Worm (Caenorhabditis elegans): ENCODE results near the gene fbxa-47.
"Not testable (repeated sequence)": the region's sequence is repeated elsewhere in the genome, so short reads cannot be mapped to it uniquely, and the experiment has no call there.

fbxa-47 gene

ce11 chrIII:2232360-2232759, at the start of gene fbxa-47:
TSS of gene fbxa-47 (minus strand) at chrIII:2232460.
- TF ChIP-seq dao-5 (tag; optimal IDR thresholded peaks at IDR 0.05) (no peak), him-1 (tag; optimal IDR thresholded peaks at IDR 0.05) (no peak), W03F9.2 (tag; optimal IDR thresholded peaks at IDR 0.05) (no peak)

DNA sequence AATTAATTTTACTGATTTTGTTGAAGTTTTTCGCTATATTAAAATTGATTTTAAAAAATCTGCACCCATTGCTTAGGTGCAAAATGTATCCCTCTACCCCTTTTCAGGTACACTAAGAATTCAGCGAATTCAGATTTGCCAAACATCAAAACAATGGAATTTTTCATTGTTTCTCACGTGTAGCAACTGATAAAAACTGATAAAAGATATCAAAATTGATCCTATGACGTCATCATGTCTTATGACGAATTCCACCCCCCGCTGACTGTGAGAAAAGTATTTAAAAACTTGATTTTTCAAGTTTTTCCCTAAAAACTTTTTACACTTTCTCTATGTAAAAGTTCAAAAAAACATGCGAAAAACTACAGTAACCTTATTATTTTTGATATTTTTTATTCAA, 48.3 kb upstream of the fbxa-47 start, which contains the start of gene Y54F10BM.22:
Gene Y54F10BM.22 (plus strand): TSS at position 331 of the 400 bp plus-strand sequence.
- TF ChIP-seq him-1 (tag; optimal IDR thresholded peaks at IDR 0.05) = no peak
- no peak for TF ChIP-seq dao-5 (tag; optimal IDR thresholded peaks at IDR 0.05)

DNA sequence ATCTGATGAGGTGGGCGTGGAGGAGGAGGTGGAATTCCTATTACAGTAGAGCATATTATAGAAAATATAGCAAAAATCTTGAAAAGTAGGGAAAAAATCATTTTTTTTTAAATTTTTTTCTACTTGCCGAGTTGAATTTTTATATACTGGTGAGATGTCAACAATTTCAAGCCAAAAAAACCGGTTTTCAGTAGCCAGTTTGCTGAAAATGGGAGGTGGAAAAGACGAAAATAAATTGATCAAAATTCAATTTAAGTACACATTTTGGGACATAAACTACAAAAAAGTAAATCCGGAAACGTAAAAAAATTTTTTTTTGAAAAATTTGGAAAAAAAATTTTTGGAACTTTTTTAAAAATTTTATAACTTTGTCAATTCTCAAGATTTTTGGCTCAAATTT, 47.2 kb upstream of the fbxa-47 start, which contains the start of gene Y54F10BM.23:
Gene Y54F10BM.23 (minus strand): TSS at position 101 of the 400 bp plus-strand sequence.
- TF ChIP-seq W03F9.2 (tag; optimal IDR thresholded peaks at IDR 0.05) = no peak

- TF ChIP-seq him-1 (tag; optimal IDR thresholded peaks at IDR 0.05) (no peak), dao-5 (tag; optimal IDR thresholded peaks at IDR 0.05) (no peak), W03F9.2 (tag; optimal IDR thresholded peaks at IDR 0.05) (no peak)
Observed at ce11 chrIII:2276842-2277241, 44.6 kb upstream of the fbxa-47 start, which contains the start of gene Y54F10BM.21. TSS of gene Y54F10BM.21 (plus strand) at chrIII:2277142.

DNA sequence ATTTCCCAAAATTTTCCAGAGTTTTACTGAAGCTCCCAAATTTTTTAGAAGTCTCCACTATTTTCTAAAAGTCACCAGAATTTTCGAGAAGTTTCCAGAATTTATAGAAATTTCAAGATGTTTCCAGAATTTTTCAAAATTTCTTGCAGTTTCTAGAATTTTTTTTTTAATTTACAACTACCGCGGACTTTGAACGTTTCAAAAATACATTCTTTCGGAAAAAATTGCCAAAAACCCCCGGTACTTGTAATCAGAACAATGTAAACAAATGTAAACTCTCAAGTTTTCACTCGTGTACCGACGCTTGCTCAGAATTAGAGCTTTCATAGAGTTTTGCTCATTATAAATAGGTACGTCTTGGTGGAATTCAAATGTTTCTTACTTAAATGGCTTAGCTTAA, 40.5 kb upstream of the fbxa-47 start, which contains the start of gene fbxa-39:
Gene fbxa-39 (plus strand): TSS at position 301 of the 400 bp plus-strand sequence.
- TF ChIP-seq dao-5 (tag; optimal IDR thresholded peaks at IDR 0.05) = no peak
- TF ChIP-seq W03F9.2 (tag; optimal IDR thresholded peaks at IDR 0.05) = no peak
- TF ChIP-seq him-1 (tag; optimal IDR thresholded peaks at IDR 0.05) = no peak

DNA sequence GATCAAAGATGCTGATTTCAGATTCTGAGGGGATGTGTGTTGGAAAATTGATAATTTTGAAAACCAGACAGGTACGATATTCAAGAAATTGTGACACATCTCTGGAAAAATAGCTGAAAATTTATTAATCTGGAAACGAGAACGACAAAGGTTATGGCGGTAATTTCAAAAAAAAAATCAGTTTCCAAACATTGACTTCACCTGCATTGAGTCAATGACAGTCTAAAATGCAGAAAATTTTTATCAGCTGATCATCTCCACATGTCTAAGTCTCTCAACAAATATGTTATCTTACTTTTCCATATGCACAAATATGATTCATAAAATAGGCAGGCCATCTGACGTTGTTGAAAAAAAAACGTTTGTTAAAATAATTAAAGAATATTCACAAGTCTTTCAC, 39.8 kb upstream of the fbxa-47 start, which contains the start of gene fbxa-48:
Gene fbxa-48 (minus strand): TSS at position 101 of the 400 bp plus-strand sequence.
- TF ChIP-seq him-1 (tag; optimal IDR thresholded peaks at IDR 0.05) (no peak), dao-5 (tag; optimal IDR thresholded peaks at IDR 0.05) (no peak), W03F9.2 (tag; optimal IDR thresholded peaks at IDR 0.05) (no peak)

- TF ChIP-seq him-1 (tag; optimal IDR thresholded peaks at IDR 0.05) (no peak), W03F9.2 (tag; optimal IDR thresholded peaks at IDR 0.05) (no peak), dao-5 (tag; optimal IDR thresholded peaks at IDR 0.05) (no peak)
Observed at ce11 chrIII:2265986-2266701, 33.9 kb upstream of the fbxa-47 start, which contains the start of gene fbxa-9. TSS of gene fbxa-9 (plus strand) at chrIII:2266651.

DNA sequence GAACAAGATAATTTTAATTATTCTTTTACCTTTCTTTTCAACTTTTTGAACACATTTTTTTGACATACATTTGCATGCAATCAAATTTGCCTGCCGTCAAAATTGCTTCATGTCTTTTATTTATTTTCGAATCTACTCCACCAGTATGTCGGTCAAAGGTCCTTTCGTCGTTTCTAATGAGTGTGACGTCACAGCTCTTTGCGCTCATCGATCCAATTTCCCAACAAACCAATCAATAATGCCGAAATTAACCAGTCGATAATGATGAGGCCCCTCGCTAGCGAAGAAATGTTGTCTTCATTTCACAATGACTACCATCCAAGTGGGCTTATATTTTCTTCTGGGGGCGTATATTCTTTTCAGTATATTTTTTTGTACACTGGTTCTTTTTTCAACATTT, 30.7 kb upstream of the fbxa-47 start, which contains the start of gene Y54F10BM.6:
Gene Y54F10BM.6 (plus strand): TSS at position 301 of the 400 bp plus-strand sequence.
- no peak for TF ChIP-seq W03F9.2 (tag; optimal IDR thresholded peaks at IDR 0.05)
- TF ChIP-seq him-1 (tag; optimal IDR thresholded peaks at IDR 0.05) = no peak
- no peak for TF ChIP-seq dao-5 (tag; optimal IDR thresholded peaks at IDR 0.05)

DNA sequence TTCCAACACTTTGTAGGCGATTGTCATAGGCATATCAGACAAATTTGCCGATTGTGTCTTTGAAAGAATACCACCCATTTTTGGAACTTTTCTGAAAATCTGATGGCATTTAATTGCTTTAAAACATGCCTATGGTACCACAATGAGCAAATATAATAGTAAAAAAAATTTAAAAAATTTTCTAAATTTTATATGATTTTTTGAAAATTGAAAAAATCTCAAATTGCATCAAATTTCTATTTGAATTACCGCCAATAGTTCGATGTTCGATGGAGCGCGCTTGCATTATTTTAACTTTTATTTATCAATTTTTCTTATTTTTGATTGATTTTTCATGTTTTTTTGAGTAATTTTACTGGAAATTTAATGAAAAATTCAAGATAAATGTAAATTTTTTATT, 29.1 kb upstream of the fbxa-47 start, which contains the start of gene fbxa-42:
Gene fbxa-42 (minus strand): TSS at position 101 of the 400 bp plus-strand sequence.
- TF ChIP-seq W03F9.2, him-1, dao-5 (tag; optimal IDR thresholded peaks at IDR 0.05): not testable (repeated sequence)

DNA sequence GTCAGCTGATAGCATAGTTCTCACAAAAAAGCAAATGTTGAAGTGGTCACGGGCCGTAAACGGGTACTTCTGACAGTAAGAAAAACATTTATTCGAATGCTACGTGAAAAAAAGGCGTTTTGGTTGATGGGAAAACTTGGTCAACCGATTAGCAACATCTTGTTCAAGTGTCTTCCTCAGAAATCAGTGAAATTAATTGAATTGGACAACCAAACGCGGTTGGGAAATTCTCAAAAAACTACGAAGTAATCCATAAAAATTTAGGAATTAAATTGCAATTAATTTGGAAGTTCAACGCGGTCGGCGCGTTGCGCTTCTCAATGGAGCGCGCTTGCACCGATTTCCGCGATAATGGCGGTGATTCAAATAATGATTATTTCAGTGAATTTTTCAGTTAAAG, 27.1 kb upstream of the fbxa-47 start:
- TF ChIP-seq him-1 (tag; optimal IDR thresholded peaks at IDR 0.05) (no peak), W03F9.2 (tag; optimal IDR thresholded peaks at IDR 0.05) (no peak), dao-5 (tag; optimal IDR thresholded peaks at IDR 0.05) (no peak)

ce11 chrIII:2258863-2259262, 26.6 kb upstream of the fbxa-47 start, which contains the start of gene fbxa-43:
TSS of gene fbxa-43 (minus strand) at chrIII:2258963.
- TF ChIP-seq dao-5 (tag; optimal IDR thresholded peaks at IDR 0.05) = no peak

ce11 chrIII:2255522-2255921, 23.3 kb upstream of the fbxa-47 start, which contains the start of gene fbxa-71:
TSS of gene fbxa-71 (plus strand) at chrIII:2255822.
- TF ChIP-seq dao-5 (tag; optimal IDR thresholded peaks at IDR 0.05) (no peak), him-1 (tag; optimal IDR thresholded peaks at IDR 0.05) (no peak), W03F9.2 (tag; optimal IDR thresholded peaks at IDR 0.05) (no peak)

ce11 chrIII:2253027-2253499, 20.8 kb upstream of the fbxa-47 start, which contains the start of gene fbxa-73:
TSS of gene fbxa-73 (plus strand) at chrIII:2253449.
- no peak for TF ChIP-seq W03F9.2 (tag; optimal IDR thresholded peaks at IDR 0.05)
- TF ChIP-seq dao-5 (tag; optimal IDR thresholded peaks at IDR 0.05) = no peak
- no peak for TF ChIP-seq him-1 (tag; optimal IDR thresholded peaks at IDR 0.05)

DNA sequence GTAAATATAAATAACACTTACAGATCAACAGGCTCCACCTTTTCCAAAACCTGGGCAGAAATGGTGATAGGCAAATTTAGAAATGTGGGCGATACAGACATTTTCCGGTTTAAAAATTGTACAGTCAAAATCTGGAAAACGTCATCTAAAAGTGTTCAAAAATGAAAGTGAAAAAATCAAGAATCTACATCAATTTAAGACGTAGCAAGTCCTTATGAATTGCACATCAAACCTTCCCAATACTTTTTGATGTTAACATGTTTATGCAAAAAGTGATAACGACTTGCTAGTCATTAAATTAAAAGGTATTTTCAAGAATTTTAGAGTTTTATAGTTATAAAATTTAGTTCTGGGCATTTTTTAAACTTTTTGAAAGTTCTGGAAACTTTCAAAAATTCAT, 19.1 kb upstream of the fbxa-47 start, which contains the start of gene fbxa-7:
Gene fbxa-7 (minus strand): TSS at position 101 of the 400 bp plus-strand sequence.
- no peak for TF ChIP-seq W03F9.2 (tag; optimal IDR thresholded peaks at IDR 0.05)
- TF ChIP-seq dao-5 (tag; optimal IDR thresholded peaks at IDR 0.05) = no peak
- no peak for TF ChIP-seq him-1 (tag; optimal IDR thresholded peaks at IDR 0.05)
